Worm (Caenorhabditis elegans) whole organism, midembryonic: ENCODE results near the gene lgc-48.

Source experiments
- T22C8.4 ChIP-seq: fragments of 200-800 bp; sonication (Bioruptor generic); IDR thresholded peaks from 2 replicates; pipeline ENCODE4 v1.3.6; 2022; ENCODE audit warnings: missing genetic modification characterization, missing compliant biosample characterization
- cog-1 ChIP-seq: sonication (generic microtip); optimal IDR thresholded peaks from 2 replicates; lab custom pipeline; 2016; ENCODE audit warnings: missing genetic modification characterization, missing compliant biosample characterization
- flt-1 ChIP-seq: fragments of 200-800 bp; sonication (Bioruptor generic); IDR thresholded peaks from 2 replicates; pipeline ENCODE4 v1.3.6; 2022; ENCODE audit warnings: missing genetic modification characterization, missing compliant biosample characterization
- klf-2 ChIP-seq: fragments of 200-800 bp; sonication (Bioruptor generic); conservative IDR thresholded peaks from 2 replicates; pipeline ENCODE4 v1.3.6; 2022; ENCODE audit warnings: missing genetic modification reagents, missing genetic modification characterization, missing compliant biosample characterization
- med-1 ChIP-seq: sonication (generic microtip); optimal IDR thresholded peaks from 2 replicates; lab custom pipeline; 2017; ENCODE audit warnings: missing genetic modification characterization, mild to moderate bottlenecking, missing compliant biosample characterization, antibody characterized with exemption, missing genetic modification reagents; ENCODE audit not compliant: insufficient read depth
- ref-1 ChIP-seq: fragments of 200-800 bp; sonication (Bioruptor generic); conservative IDR thresholded peaks from 2 replicates; pipeline ENCODE4 v1.3.6; 2022; ENCODE audit warnings: missing genetic modification reagents, missing genetic modification characterization, missing compliant biosample characterization
- tab-1 ChIP-seq: fragments of 200-800 bp; sonication (Bioruptor generic); IDR thresholded peaks from 2 replicates; pipeline ENCODE4 v1.3.6; 2022; ENCODE audit warnings: missing genetic modification characterization, missing compliant biosample characterization
- ztf-23 ChIP-seq: fragments of 200-800 bp; sonication (Bioruptor generic); IDR thresholded peaks from 2 replicates; pipeline ENCODE4 v1.3.6; 2022; ENCODE audit warnings: missing genetic modification reagents, missing genetic modification characterization, missing compliant biosample characterization
- ztf-29 ChIP-seq: fragments of 200-800 bp; sonication (Bioruptor generic); IDR thresholded peaks from 2 replicates; pipeline ENCODE4 v1.3.6; 2022; ENCODE audit warnings: missing genetic modification reagents, missing genetic modification characterization, missing compliant biosample characterization

lgc-48 gene

DNA sequence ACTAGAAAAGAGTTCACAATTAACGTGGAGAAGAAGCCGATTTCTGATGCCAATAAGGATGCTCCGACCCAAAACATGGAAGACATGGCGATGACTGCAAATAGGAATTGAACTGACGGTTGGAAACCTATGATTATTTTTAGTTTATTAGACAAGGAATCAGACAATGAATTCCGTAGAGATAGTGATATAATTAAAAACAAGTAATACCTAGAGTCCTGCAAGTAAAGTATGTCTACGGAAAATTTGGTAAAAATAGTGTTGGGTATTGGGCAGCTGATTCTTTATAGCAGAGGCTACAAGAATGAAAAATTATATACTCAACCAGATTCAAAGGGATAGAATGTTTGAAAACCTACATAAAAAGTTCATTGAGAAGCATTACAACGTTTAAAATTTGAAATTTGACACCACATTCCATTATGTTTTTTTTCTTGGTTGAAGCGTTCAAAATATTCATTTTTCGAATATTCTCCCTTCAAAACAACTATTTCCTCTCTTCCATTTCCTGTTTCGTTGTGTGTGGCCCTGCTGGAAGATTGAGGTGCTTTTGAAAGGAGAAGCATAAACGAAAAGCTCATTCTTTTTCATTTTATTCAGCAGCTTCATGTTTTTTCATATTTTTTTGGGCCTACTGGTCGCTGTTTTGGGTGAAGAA is at the start of gene lgc-48, which contains the start of gene str-4:
Gene lgc-48, plus strand, starts transcription at position 608 of the 658 bp plus-strand sequence.
Gene str-4, minus strand, starts transcription at position 101 of the 658 bp plus-strand sequence.
- no peak for TF ChIP-seq klf-2 (GFP tag; lab: Robert Waterston, UW)
- no peak for TF ChIP-seq cog-1 (tag; lab: Kevin White, UChicago)
- no peak for TF ChIP-seq tab-1
- TF ChIP-seq med-1 (GFP tag; lab: Kevin White, UChicago): no peak
- no peak for TF ChIP-seq ref-1 (GFP tag; lab: Robert Waterston, UW)
- TF ChIP-seq ztf-29: no peak
- no peak for TF ChIP-seq flt-1

DNA sequence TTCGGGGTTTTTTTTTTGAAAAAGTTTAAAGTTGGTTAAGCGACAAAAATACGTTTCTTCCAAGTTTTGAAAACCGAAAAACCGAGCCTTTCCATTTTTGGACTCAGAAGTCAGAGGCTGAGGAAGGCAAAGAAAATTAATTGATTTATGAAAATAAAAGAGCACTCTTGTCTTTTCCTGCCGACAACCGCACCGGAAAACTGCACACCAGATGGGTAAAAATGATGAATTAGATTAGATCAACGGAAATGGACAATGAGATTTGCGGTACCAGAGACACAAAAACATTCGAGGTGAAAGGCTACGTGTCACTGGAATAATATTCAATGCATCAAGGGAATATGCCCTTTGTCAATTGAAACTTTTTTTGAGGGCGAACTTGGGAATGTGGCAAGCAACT is 45.5 kb upstream of the lgc-48 start:
- TF ChIP-seq ztf-29: no peak
- TF ChIP-seq T22C8.4: no peak
- no peak for TF ChIP-seq ref-1 (GFP tag; lab: Robert Waterston, UW)
- no peak for TF ChIP-seq klf-2 (GFP tag; lab: Robert Waterston, UW)
- TF ChIP-seq tab-1: no peak
- TF ChIP-seq flt-1: no peak
- TF ChIP-seq med-1 (GFP tag; lab: Kevin White, UChicago): no peak
- TF ChIP-seq ztf-23 (GFP tag; lab: Robert Waterston, UW): no peak
- TF ChIP-seq cog-1 (tag; lab: Kevin White, UChicago): no peak

DNA sequence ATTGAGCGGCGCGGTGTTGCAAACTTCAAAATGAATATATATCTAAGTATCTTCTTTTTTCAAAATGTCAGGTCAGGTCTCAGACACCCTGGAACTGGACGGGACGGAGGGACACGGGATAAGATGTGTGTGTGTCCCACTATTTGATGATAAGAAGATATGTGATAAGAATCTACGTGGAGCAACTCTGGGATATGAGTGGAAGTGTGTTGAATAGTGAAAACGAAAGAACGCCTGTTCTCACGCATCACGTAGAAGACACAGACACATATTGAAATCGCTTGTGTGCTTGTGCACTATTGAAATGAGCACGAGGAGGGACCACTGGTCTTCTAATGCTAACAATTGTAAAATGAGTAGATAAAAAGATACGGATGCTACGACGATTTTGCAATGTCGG is 44.2 kb upstream of the lgc-48 start, which contains the start of gene uig-1:
Gene uig-1, minus strand, starts transcription at position 120 of the 400 bp plus-strand sequence.
- no peak for TF ChIP-seq med-1 (GFP tag; lab: Kevin White, UChicago)
- no peak for TF ChIP-seq klf-2 (GFP tag; lab: Robert Waterston, UW)
- no peak for TF ChIP-seq ztf-29
- TF ChIP-seq ztf-23 (GFP tag; lab: Robert Waterston, UW): no peak
- TF ChIP-seq T22C8.4: no peak
- TF ChIP-seq tab-1: no peak
- no peak for TF ChIP-seq cog-1 (tag; lab: Kevin White, UChicago)
- no peak for TF ChIP-seq flt-1
- TF ChIP-seq ref-1 (GFP tag; lab: Robert Waterston, UW): no peak

DNA sequence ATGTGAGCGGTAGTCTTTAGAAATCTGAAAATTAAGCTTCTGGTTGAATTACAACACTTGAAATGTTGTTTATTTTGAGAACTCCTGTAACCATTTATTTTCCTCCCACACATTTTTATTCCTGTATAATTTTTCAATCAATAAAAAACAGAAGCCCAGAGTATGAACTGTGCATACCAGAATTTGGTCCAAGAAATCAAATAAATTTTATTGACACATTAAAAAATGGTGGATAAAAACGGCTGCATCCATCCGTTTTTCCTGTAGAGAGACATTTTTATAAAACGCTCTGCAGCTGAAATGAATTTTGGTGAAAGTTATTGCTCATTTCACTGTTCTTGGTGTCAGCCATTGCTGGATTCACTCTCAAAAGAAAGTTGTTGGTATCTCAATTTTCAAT is 42.8 kb upstream of the lgc-48 start, which contains the start of gene C26E1.1:
Gene C26E1.1, plus strand, starts transcription at position 301 of the 400 bp plus-strand sequence.
- TF ChIP-seq tab-1 (no peak), cog-1 (tag; lab: Kevin White, UChicago) (no peak), med-1 (GFP tag; lab: Kevin White, UChicago) (no peak), ztf-23 (GFP tag; lab: Robert Waterston, UW) (no peak), T22C8.4 (no peak), flt-1 (no peak), ref-1 (GFP tag; lab: Robert Waterston, UW) (no peak), ztf-29 (no peak), klf-2 (GFP tag; lab: Robert Waterston, UW) (no peak)

DNA sequence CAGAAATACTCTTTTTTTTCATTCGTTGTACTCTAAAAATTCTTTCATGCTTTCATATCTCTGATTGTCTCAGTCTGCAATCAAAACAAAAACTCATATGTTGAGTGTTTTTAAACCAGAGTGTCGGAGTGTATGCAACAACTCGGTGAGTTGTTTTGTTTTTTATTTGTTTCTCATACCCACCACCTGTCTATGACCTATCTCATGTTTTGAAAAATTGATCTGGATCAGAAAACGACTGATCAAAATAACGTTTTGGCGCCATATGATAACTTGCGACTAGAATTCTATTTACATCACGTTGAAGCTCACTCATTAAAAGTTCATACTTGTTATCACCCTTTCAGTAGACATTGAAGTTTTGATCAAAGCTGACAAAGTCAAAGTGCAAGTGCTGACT is 41.3 kb upstream of the lgc-48 start:
- TF ChIP-seq flt-1 (no peak), med-1 (GFP tag; lab: Kevin White, UChicago) (no peak), tab-1 (no peak), ztf-29 (no peak), klf-2 (GFP tag; lab: Robert Waterston, UW) (no peak), ref-1 (GFP tag; lab: Robert Waterston, UW) (no peak), T22C8.4 (no peak), cog-1 (tag; lab: Kevin White, UChicago) (no peak), ztf-23 (GFP tag; lab: Robert Waterston, UW) (no peak)

DNA sequence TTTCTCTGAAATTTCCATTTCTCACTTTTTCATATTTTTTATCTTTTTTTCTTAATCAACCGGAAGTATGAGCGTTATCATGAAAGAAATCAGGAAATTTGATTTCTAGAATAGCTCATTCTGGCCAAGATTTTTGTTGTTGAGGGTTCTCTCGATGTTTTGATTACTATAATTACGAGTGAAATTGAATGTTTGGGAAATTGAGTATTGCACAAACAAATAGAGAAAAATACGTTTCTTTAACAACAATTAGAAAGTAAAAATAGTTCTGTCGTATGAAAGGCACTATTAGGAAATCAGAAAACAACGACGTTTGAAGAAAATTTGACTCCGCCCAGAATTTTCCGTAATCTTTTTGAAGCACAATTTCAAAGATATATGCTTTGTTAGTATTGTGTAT is 40.6 kb upstream of the lgc-48 start:
- TF ChIP-seq tab-1 (no peak), ztf-29 (no peak), med-1 (GFP tag; lab: Kevin White, UChicago) (no peak), cog-1 (tag; lab: Kevin White, UChicago) (no peak), flt-1 (no peak), klf-2 (GFP tag; lab: Robert Waterston, UW) (no peak), ztf-23 (GFP tag; lab: Robert Waterston, UW) (no peak), ref-1 (GFP tag; lab: Robert Waterston, UW) (no peak), T22C8.4 (no peak)

DNA sequence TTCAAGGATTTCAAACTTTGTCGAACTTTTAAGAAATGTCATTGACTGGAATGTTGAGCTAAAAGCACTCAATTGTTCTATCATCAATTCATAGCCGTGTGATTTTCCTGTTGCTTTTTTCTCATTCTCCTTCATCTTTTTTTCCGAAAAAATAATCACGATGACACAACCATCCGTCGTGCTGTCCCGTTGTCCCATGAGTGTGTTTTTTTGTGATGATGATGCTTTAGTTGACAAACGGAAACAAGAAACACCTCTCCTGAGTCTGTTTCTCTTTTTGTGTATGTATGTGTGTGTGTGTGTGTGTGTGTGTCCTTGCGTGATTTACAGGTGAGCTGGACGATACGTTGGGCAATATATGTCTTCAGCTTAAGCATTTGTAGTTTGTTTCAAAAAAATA is 39.5 kb upstream of the lgc-48 start:
- no peak for TF ChIP-seq ztf-23 (GFP tag; lab: Robert Waterston, UW)
- TF ChIP-seq cog-1 (tag; lab: Kevin White, UChicago): no peak
- TF ChIP-seq med-1 (GFP tag; lab: Kevin White, UChicago): no peak
- TF ChIP-seq tab-1: no peak
- TF ChIP-seq ztf-29: no peak
- no peak for TF ChIP-seq T22C8.4
- no peak for TF ChIP-seq ref-1 (GFP tag; lab: Robert Waterston, UW)
- TF ChIP-seq klf-2 (GFP tag; lab: Robert Waterston, UW): no peak
- no peak for TF ChIP-seq flt-1

DNA sequence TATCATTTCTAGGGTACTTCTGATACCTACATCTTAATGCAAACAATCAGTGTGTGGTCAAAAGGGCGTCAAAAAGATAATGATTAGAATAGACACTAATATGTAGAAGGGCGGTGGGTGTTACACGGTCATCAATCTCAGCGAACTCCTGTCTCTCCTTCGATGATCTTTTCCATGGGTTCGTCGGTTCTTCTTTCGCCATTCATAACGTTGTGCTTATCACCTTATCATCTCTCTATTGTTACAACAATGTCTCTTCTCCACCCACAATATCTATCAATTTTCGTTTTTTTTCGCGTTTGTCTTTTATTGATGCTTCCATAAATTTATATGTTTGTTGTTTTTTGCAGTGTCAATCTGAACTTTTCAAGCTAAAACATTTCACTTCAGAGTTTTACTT is 38.6 kb upstream of the lgc-48 start, which contains the start of gene ceh-79:
Gene ceh-79, plus strand, starts transcription at position 391 of the 400 bp plus-strand sequence.
- TF ChIP-seq med-1 (GFP tag; lab: Kevin White, UChicago) (no peak), ref-1 (GFP tag; lab: Robert Waterston, UW) (no peak), ztf-29 (no peak), cog-1 (tag; lab: Kevin White, UChicago) (no peak), T22C8.4 (no peak), flt-1 (no peak), ztf-23 (GFP tag; lab: Robert Waterston, UW) (no peak), klf-2 (GFP tag; lab: Robert Waterston, UW) (no peak), tab-1 (no peak)

DNA sequence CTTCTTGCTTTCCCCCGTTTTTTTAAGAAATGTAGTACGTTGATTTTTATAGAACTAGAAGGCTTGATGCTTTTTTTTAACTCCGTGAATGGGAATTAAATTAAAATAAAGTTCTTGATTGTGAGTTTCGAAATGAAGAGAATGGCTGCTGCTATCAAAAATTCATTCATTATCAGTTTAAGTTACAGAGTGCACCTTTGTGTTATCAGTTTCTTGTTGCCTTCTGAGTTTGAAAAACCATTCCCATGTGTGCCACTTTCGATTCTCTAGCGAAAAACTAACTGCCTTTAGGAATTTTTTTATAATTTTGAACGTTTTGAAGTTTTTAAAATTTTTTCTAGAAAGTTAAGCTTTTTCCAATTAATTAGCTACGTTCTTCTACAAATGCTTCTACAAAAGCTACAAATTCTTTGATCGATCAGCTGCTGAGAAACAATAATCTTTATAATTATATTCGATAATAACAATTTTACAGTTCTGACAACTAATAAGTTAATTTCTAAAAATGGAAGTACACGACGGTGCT is 35.3 kb upstream of the lgc-48 start, which contains the start of gene C26E1.2:
Gene C26E1.2, plus strand, starts transcription at position 476 of the 526 bp plus-strand sequence.
- no peak for TF ChIP-seq tab-1
- TF ChIP-seq med-1 (GFP tag; lab: Kevin White, UChicago): no peak
- no peak for TF ChIP-seq flt-1
- no peak for TF ChIP-seq ztf-23 (GFP tag; lab: Robert Waterston, UW)
- no peak for TF ChIP-seq ztf-29
- TF ChIP-seq cog-1 (tag; lab: Kevin White, UChicago): no peak
- TF ChIP-seq ref-1 (GFP tag; lab: Robert Waterston, UW): no peak
- no peak for TF ChIP-seq T22C8.4
- no peak for TF ChIP-seq klf-2 (GFP tag; lab: Robert Waterston, UW)
